Fruit fly (Drosophila melanogaster) whole organism: ENCODE results near the gene CG3526.

Source experiments
- CG8478 ChIP-seq: fragments of >200 bp; optimal IDR thresholded peaks from 2 replicates; lab custom pipeline; 2018; ENCODE audit warnings: inconsistent platforms
- Dll ChIP-seq: fragments of >200 bp; optimal IDR thresholded peaks from 2 replicates; lab custom pipeline; 2017
- EcR ChIP-seq, 2 experiments: fragments of >200 bp; optimal IDR thresholded peaks; 2 replicates each; lab custom pipeline; 2017; ENCODE audit warnings: missing biosample characterization in 2 of 2, missing genetic modification characterization in 2 of 2, missing genetic modification reagents in 2 of 2
- pan ChIP-seq: fragments of >200 bp; optimal IDR thresholded peaks from 2 replicates; lab custom pipeline; 2017
- psq ChIP-seq: fragments of >200 bp; optimal IDR thresholded peaks from 2 replicates; lab custom pipeline; 2017
- usp ChIP-seq: fragments of >200 bp; optimal IDR thresholded peaks from 2 replicates; lab custom pipeline; 2017; ENCODE audit warnings: missing biosample characterization, missing genetic modification characterization, mixed read lengths

Gene CG3526

DNA sequence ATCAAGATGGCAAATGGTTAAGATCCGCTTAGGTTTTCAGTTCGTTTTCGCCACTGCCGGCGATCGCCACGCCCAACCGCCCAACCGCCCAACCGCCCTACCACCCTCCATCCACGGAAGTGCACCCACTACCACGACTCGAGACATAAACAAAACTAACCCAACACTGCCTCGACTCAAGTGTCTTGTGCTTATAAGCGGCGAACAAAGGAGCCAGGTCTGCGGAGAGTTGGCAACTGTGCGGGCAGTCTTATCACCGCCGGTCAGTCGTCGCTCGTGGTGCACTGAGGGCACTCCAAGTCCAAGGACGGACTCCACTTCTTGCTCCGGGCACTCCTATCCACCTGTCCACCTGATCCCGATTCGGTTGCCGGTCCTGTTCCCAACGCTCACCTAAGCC is at the start of gene CG3526:
TSS of gene CG3526 (plus strand) at position 301 of the 400 bp plus-strand sequence.
- no peak for TF ChIP-seq EcR (GFP tag; optimal IDR thresholded peaks at IDR 0.05; lab: Kevin White, UChicago)
- no peak for TF ChIP-seq CG8478 (lab: Kevin White, UChicago)
- TF ChIP-seq pan (lab: Kevin White, UChicago): no peak
- no peak for TF ChIP-seq psq (lab: Kevin White, UChicago)
- no peak for TF ChIP-seq Dll (lab: Kevin White, UChicago)
- no peak for TF ChIP-seq usp (GFP tag; lab: Kevin White, UChicago)

DNA sequence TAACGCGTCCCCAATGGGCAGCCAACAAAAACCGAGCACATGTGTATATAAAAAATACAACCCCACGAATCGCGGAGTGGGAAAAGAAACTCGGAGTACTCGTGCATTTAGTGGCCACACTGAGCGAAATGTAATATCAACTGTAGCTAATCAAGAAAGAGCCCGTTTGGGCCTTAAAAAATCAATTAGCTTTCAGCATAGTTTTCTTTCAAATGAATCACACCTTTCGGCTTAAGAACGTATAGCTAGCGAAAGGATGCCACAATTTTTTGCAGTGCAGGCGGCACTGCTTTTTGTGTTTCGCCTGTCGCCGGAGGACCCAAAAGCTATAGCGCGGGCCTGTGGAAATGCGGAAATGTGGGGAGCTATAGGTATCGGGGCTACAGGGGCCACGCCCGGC is 29.6 kb upstream of the CG3526 start:
- TF ChIP-seq pan (lab: Kevin White, UChicago): no peak
- no peak for TF ChIP-seq psq (lab: Kevin White, UChicago)
- no peak for TF ChIP-seq Dll (lab: Kevin White, UChicago)
- no peak for TF ChIP-seq usp (GFP tag; lab: Kevin White, UChicago)
- TF ChIP-seq EcR (GFP tag; optimal IDR thresholded peaks at IDR 0.05; lab: Kevin White, UChicago): no peak
- TF ChIP-seq CG8478 (lab: Kevin White, UChicago): no peak

DNA sequence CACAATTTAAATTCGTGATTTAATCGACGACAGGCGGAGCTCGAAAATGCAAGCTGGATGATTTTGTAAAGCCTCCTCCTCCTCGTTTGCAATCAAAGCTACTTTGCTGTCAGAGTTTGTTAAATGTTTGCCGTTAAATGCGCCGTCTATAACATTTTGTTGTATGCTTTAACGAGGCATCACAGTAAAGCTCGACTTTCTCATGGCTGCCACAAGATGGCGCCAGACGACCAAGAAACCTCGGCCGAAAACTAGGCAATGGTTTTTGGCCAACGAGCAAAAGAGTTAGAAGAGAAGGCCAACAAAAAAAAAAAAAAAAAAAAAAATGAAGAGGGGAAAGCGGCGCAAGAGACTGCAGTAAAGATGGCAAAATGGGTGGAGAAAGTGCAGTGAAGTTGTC is 21.1 kb upstream of the CG3526 start:
- TF ChIP-seq CG8478 (lab: Kevin White, UChicago) (no peak), usp (GFP tag; lab: Kevin White, UChicago) (no peak), psq (lab: Kevin White, UChicago) (no peak), EcR (GFP tag; optimal IDR thresholded peaks at IDR 0.05; lab: Kevin White, UChicago) (no peak), pan (lab: Kevin White, UChicago) (no peak), Dll (lab: Kevin White, UChicago) (no peak)

DNA sequence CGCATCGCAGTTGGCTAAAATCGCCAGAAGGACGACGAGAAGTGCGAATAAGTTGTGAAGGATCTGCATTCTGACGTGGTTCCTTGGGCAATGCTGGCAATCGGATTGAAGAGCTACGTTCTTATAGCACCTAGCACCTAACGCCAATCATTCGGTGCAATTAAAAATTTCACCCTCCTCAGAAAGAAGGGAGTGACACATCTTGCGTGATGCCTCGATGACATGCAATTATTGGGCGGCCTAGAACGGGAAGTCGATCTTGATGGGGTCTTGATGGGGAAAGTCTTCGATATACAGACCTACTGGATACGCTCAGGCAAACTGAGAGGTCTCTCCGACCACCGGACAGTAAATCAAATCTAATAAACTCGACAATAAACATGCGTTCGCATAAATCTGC is 17.8 kb upstream of the CG3526 start, which contains the start of gene CG14416:
TSS of gene CG14416 (minus strand) at position 101 of the 400 bp plus-strand sequence.
- TF ChIP-seq CG8478 (lab: Kevin White, UChicago): no peak
- no peak for TF ChIP-seq Dll (lab: Kevin White, UChicago)
- TF ChIP-seq pan (lab: Kevin White, UChicago): no peak
- no peak for TF ChIP-seq usp (GFP tag; lab: Kevin White, UChicago)
- no peak for TF ChIP-seq psq (lab: Kevin White, UChicago)
- no peak for TF ChIP-seq EcR (GFP tag; optimal IDR thresholded peaks at IDR 0.05; lab: Kevin White, UChicago)

DNA sequence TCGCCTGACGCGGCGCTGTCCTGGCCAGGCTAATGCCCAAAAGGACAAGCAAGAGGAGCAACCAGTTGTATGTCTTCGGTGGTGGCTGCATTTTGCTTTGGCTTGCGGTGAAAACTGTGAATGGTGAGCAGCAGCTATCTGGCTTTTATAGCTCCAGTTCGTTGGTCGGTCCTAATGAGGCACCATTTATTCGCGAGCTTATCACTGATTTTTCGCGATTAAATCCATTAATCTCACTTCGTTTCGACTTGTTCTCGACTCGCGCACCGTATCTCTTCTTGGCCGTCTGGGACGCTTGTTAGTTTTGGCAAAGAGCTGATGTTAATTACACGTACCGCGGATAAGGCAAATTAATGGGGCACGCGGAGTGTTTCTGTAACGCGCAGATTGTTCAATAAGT is 14.1 kb upstream of the CG3526 start, which contains the start of gene CG14417:
TSS of gene CG14417 (minus strand) at position 101 of the 400 bp plus-strand sequence.
- no peak for TF ChIP-seq CG8478 (lab: Kevin White, UChicago)

DNA sequence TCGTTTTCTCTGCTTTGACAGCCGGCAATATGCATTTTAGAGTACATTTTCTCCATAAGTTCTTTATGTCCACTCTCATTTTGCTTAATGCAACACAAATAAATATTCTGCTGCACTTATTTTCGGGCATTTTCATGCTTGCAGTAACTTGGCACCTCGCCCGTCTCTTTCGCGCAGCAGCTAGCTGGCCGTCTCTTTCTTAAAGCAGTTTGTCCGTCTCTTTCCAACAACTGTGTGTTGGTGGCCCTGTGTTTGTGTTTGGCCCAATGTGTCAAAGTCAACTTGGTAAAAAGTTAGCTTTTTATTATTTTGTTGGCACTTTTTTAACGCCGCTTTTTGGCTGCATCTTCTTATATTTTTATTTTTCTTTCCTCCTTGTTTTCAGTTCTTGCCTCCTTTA is 13.5 kb upstream of the CG3526 start:
- TF ChIP-seq EcR (GFP tag; optimal IDR thresholded peaks at IDR 0.05; lab: Kevin White, UChicago) (no peak), psq (lab: Kevin White, UChicago) (no peak), pan (lab: Kevin White, UChicago) (no peak), CG8478 (lab: Kevin White, UChicago) (no peak), usp (GFP tag; lab: Kevin White, UChicago) (no peak), Dll (lab: Kevin White, UChicago) (no peak)

DNA sequence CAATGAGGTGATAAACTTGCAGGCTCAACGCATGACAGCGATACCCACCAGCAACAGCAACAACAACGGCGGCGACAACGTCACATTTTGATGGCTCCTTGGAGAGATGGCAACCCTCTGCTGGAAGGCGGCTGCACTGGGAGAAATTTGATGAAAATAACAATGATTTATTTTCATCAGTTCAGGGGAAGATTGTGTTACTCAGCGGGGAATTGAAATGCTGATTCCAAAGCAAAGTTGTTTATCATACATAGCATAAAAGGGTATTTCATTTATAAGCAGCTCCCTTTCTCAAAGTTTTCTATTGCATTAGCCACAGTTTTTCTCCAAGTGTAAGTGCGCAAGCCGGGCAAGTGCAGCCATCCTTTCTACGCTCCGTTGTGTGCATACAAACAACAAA is 9.9 kb upstream of the CG3526 start:
- TF ChIP-seq pan (lab: Kevin White, UChicago) (no peak), Dll (lab: Kevin White, UChicago) (no peak), CG8478 (lab: Kevin White, UChicago) (no peak), psq (lab: Kevin White, UChicago) (no peak), EcR (GFP tag; optimal IDR thresholded peaks at IDR 0.05; lab: Kevin White, UChicago) (no peak), usp (GFP tag; lab: Kevin White, UChicago) (no peak)

DNA sequence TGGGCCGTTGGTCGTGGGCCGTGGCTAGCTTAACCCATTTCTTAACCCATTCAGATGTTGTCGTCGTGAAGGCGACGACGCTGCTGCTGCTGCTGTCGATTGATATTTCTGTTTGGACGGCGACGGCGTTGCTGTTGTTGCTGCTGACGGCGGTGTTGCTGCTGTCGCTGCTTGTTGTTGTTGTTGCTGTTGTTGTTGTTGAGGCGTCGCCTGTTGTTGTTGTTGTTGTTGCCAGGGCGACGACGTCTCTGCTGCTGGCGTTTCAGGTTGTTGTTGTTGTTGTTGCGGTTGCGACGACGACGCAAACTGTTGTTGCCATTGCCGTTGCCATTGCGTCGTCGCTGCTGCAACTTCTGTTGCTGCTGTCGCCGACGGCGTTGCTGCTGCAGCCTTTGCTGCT is 8.1 kb upstream of the CG3526 start:
- TF ChIP-seq Dll (lab: Kevin White, UChicago) (no peak), CG8478 (lab: Kevin White, UChicago) (no peak), EcR (GFP tag; optimal IDR thresholded peaks at IDR 0.05; lab: Kevin White, UChicago) (no peak), usp (GFP tag; lab: Kevin White, UChicago) (no peak), psq (lab: Kevin White, UChicago) (no peak), pan (lab: Kevin White, UChicago) (no peak)

DNA sequence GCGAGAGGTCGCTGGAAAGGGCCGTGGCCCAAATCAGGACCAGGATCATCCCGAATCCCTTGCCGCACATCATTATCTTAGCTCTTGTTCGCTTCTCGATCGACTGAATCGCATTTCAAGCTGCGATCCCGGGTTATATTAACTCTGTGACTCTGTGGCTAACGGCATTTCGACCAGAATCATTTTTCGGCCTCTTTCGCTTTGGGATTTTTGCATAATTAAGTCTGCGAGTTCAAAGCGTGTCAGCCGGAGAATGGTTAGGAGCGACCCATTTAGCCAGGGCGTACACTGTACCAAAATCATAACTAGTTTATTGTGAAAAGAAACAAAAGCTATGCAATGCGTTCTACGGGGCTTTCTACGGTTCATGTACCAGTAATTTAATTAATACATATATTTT is 7.0 kb upstream of the CG3526 start, which contains the start of gene CG14418:
TSS of gene CG14418 (minus strand) at position 101 of the 400 bp plus-strand sequence.
- no peak for TF ChIP-seq EcR (GFP tag; optimal IDR thresholded peaks at IDR 0.05; lab: Kevin White, UChicago)
- TF ChIP-seq usp (GFP tag; lab: Kevin White, UChicago): no peak
- TF ChIP-seq psq (lab: Kevin White, UChicago): no peak
- TF ChIP-seq pan (lab: Kevin White, UChicago): no peak
- no peak for TF ChIP-seq CG8478 (lab: Kevin White, UChicago)
- no peak for TF ChIP-seq Dll (lab: Kevin White, UChicago)

DNA sequence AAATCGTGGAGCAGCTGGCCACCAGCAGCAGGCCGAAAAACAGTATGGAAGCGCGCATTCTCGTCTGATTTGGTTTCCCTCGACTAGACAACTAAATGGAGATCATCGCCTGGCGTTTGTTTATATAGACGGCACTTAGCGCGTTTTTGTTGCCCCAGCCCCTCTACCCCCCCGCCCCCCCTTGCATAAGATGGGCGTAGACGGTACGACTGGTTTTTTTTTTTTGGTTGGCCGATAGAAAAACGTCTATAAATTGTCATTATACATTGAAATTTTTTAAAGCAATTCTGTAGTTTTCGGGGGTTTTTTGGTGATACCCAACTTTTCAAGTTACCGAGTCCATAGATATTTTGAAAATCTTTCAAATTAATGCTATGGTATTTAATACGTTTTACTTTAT is 4.8 kb upstream of the CG3526 start, which contains the start of gene CG14419:
TSS of gene CG14419 (minus strand) at position 101 of the 400 bp plus-strand sequence.
- no peak for TF ChIP-seq usp (GFP tag; lab: Kevin White, UChicago)
- TF ChIP-seq pan (lab: Kevin White, UChicago): no peak
- TF ChIP-seq psq (lab: Kevin White, UChicago): no peak
- no peak for TF ChIP-seq CG8478 (lab: Kevin White, UChicago)
- TF ChIP-seq Dll (lab: Kevin White, UChicago): no peak
- TF ChIP-seq EcR (GFP tag; optimal IDR thresholded peaks at IDR 0.05; lab: Kevin White, UChicago): no peak

DNA sequence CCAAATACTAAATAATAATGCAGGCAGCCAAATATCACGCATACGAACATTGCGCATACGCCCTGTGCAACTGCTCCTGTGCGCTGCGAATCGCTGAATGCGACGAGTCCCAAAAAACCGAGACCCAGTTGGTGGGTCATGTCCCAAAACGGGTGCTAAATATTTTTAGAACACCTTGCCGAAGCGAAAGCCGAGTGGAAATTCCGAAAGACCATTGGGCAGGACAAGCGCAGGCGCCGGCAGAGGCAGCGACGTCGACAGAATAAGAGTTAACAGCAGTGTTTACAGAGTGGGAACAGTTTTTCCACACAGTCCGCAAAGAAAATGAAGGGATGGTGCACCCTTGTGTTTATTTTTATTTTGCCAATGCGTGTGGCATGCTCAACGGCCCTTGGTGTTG is 2.4 kb upstream of the CG3526 start:
- TF ChIP-seq pan (lab: Kevin White, UChicago) (no peak), Dll (lab: Kevin White, UChicago) (no peak), CG8478 (lab: Kevin White, UChicago) (no peak), EcR (GFP tag; optimal IDR thresholded peaks at IDR 0.05; lab: Kevin White, UChicago) (no peak), usp (GFP tag; lab: Kevin White, UChicago) (no peak), psq (lab: Kevin White, UChicago) (no peak)
